Worm (Caenorhabditis elegans) whole organism, young adult: Measurements from ENCODE around the gene R07E3.7.
A peak's percentile ranks its signal among the peaks of the same experiment; 100 is the strongest.

Experiments used
- B0019.2 ChIP-seq: fragments of 200-800 bp; sonication (Bioruptor generic); conservative IDR thresholded peaks from 2 replicates; pipeline ENCODE4 v1.3.6; 2022; ENCODE audit warnings: missing genetic modification reagents, missing genetic modification characterization, missing compliant biosample characterization
- B0336.3 ChIP-seq: fragments of 200-800 bp; sonication (Bioruptor generic); IDR thresholded peaks from 2 replicates; pipeline ENCODE4 v1.3.6; 2022; ENCODE audit warnings: missing genetic modification characterization, missing compliant biosample characterization
- C17E4.6 ChIP-seq: fragments of 200-800 bp; sonication (Bioruptor generic); IDR thresholded peaks from 2 replicates; pipeline ENCODE4 v1.3.6; 2022; ENCODE audit warnings: missing genetic modification reagents, missing genetic modification characterization, missing compliant biosample characterization
- F52B5.7 ChIP-seq: sonication (generic microtip); optimal IDR thresholded peaks from 2 replicates; lab custom pipeline; 2016; ENCODE audit warnings: mild to moderate bottlenecking, missing genetic modification characterization, missing compliant biosample characterization
- Y53G8AR.9 ChIP-seq: fragments of 200-800 bp; sonication (Bioruptor generic); conservative IDR thresholded peaks from 2 replicates; pipeline ENCODE4 v1.3.6; 2022; ENCODE audit warnings: missing genetic modification reagents, missing genetic modification characterization, missing compliant biosample characterization
- Y67H2A.10 ChIP-seq: fragments of 200-800 bp; sonication (Bioruptor generic); conservative IDR thresholded peaks from 2 replicates; pipeline ENCODE4 v1.3.6; 2022; ENCODE audit warnings: missing genetic modification reagents, missing genetic modification characterization, missing compliant biosample characterization
- ZK185.1 ChIP-seq: sonication (generic microtip); optimal IDR thresholded peaks from 2 replicates; lab custom pipeline; 2016; ENCODE audit warnings: mild to moderate bottlenecking, missing genetic modification characterization, missing compliant biosample characterization; ENCODE audit not compliant: poor library complexity, severe bottlenecking
- aptf-2 ChIP-seq: fragments of 200-800 bp; sonication (Bioruptor generic); conservative IDR thresholded peaks from 2 replicates; pipeline ENCODE4 v1.3.6; 2022; ENCODE audit warnings: missing genetic modification reagents, missing genetic modification characterization, missing compliant biosample characterization
- attf-3 ChIP-seq: fragments of 200-800 bp; sonication (Bioruptor generic); conservative IDR thresholded peaks from 2 replicates; pipeline ENCODE4 v1.3.6; 2022; ENCODE audit warnings: missing genetic modification reagents, missing genetic modification characterization, missing compliant biosample characterization
- attf-5 ChIP-seq: fragments of 200-800 bp; sonication (Bioruptor generic); optimal IDR thresholded peaks from 2 replicates; lab custom pipeline; 2018; ENCODE audit warnings: mild to moderate bottlenecking, missing genetic modification characterization, missing compliant biosample characterization
- ccch-3 ChIP-seq: fragments of 200-800 bp; sonication (Bioruptor generic); optimal IDR thresholded peaks from 2 replicates; lab custom pipeline; 2018; ENCODE audit warnings: mild to moderate bottlenecking, missing genetic modification characterization, missing compliant biosample characterization
- cebp-1 ChIP-seq, 2 experiments: fragments of 200-800 bp in 1 of 2; sonication (Bioruptor generic) in 1 of 2; sonication (generic microtip) in 1 of 2; IDR thresholded peaks in 1 of 2; optimal IDR thresholded peaks in 1 of 2; 2 replicates each; pipeline versions ENCODE4 v1.3.6 to Lab custom; 2017 to 2022; ENCODE audit warnings: missing compliant biosample characterization in 2 of 2, missing genetic modification characterization in 2 of 2, mild to moderate bottlenecking in 1 of 2, missing genetic modification reagents in 1 of 2, moderate library complexity in 1 of 2
- ceh-58 ChIP-seq: fragments of 200-800 bp; sonication (Bioruptor generic); IDR thresholded peaks from 2 replicates; pipeline ENCODE4 v1.3.6; 2022; ENCODE audit warnings: missing genetic modification characterization, missing compliant biosample characterization
- ceh-91 ChIP-seq: fragments of 200-800 bp; sonication (Bioruptor generic); IDR thresholded peaks from 2 replicates; pipeline ENCODE4 v1.3.6; 2022; ENCODE audit warnings: missing genetic modification reagents, missing genetic modification characterization, missing compliant biosample characterization
- die-1 ChIP-seq: sonication (generic microtip); optimal IDR thresholded peaks from 2 replicates; lab custom pipeline; 2016; ENCODE audit warnings: missing genotype, mild to moderate bottlenecking, missing genetic modification characterization, missing compliant biosample characterization
- dpff-1 ChIP-seq: sonication (generic microtip); optimal IDR thresholded peaks from 2 replicates; lab custom pipeline; 2017; ENCODE audit warnings: mild to moderate bottlenecking, missing genetic modification characterization, missing compliant biosample characterization
- egrh-3 ChIP-seq: fragments of 200-800 bp; sonication (Bioruptor generic); IDR thresholded peaks from 2 replicates; pipeline ENCODE4 v1.3.6; 2022; ENCODE audit warnings: missing genetic modification reagents, missing genetic modification characterization, missing compliant biosample characterization
- gei-17 ChIP-seq: fragments of 200-800 bp; sonication (Bioruptor generic); optimal IDR thresholded peaks from 2 replicates; lab custom pipeline; 2018; ENCODE audit warnings: mild to moderate bottlenecking, missing genetic modification characterization, missing compliant biosample characterization
- hlh-12 ChIP-seq: sonication (generic microtip); optimal IDR thresholded peaks from 2 replicates; lab custom pipeline; 2016; ENCODE audit warnings: missing genetic modification characterization, missing compliant biosample characterization
- hlh-26 ChIP-seq: fragments of 200-800 bp; sonication (Bioruptor generic); conservative IDR thresholded peaks from 2 replicates; pipeline ENCODE4 v1.3.6; 2022; ENCODE audit warnings: missing genetic modification reagents, missing genetic modification characterization, missing compliant biosample characterization
- hrde-1 ChIP-seq: sonication (generic microtip); optimal IDR thresholded peaks from 2 replicates; lab custom pipeline; 2016; ENCODE audit warnings: missing genetic modification characterization, mild to moderate bottlenecking, missing compliant biosample characterization, moderate library complexity, missing genotype, missing genetic modification reagents, borderline replicate concordance
- hsf-1 ChIP-seq: fragments of 200-800 bp; sonication (Bioruptor generic); IDR thresholded peaks from 2 replicates; pipeline ENCODE4 v1.3.6; 2022; ENCODE audit warnings: missing genetic modification reagents, missing genetic modification characterization, missing compliant biosample characterization
- lag-1 ChIP-seq: fragments of 200-800 bp; sonication (Bioruptor generic); IDR thresholded peaks from 2 replicates; pipeline ENCODE4 v1.3.6; 2022; ENCODE audit warnings: missing genetic modification reagents, missing genetic modification characterization, missing compliant biosample characterization
- lin-40 ChIP-seq: sonication (generic microtip); optimal IDR thresholded peaks from 2 replicates; lab custom pipeline; 2016; ENCODE audit warnings: missing genetic modification characterization, mild to moderate bottlenecking, missing compliant biosample characterization, missing genotype, missing genetic modification reagents
- lin-54 ChIP-seq: fragments of 200-800 bp; sonication (Bioruptor generic); optimal IDR thresholded peaks from 2 replicates; lab custom pipeline; 2018; ENCODE audit warnings: mild to moderate bottlenecking, missing genetic modification characterization, missing compliant biosample characterization
- lir-1 ChIP-seq: fragments of 200-800 bp; sonication (Bioruptor generic); conservative IDR thresholded peaks from 2 replicates; pipeline ENCODE4 v1.3.6; 2022; ENCODE audit warnings: missing genetic modification reagents, missing genetic modification characterization, missing compliant biosample characterization
- lsy-27 ChIP-seq: sonication (generic microtip); optimal IDR thresholded peaks from 2 replicates; lab custom pipeline; 2017; ENCODE audit warnings: missing genetic modification characterization, mild to moderate bottlenecking, missing compliant biosample characterization, antibody characterized with exemption, missing genotype, borderline replicate concordance; ENCODE audit not compliant: insufficient read depth
- madf-10 ChIP-seq: sonication (generic microtip); optimal IDR thresholded peaks from 2 replicates; lab custom pipeline; 2016; ENCODE audit warnings: mild to moderate bottlenecking, missing genetic modification characterization, missing compliant biosample characterization
- mcd-1 ChIP-seq: fragments of 200-800 bp; sonication (Bioruptor generic); IDR thresholded peaks from 2 replicates; pipeline ENCODE4 v1.3.6; 2022; ENCODE audit warnings: missing genetic modification reagents, missing genetic modification characterization, missing compliant biosample characterization
- nfyb-1 ChIP-seq: fragments of 200-800 bp; sonication (Bioruptor generic); IDR thresholded peaks from 2 replicates; pipeline ENCODE4 v1.3.6; 2022; ENCODE audit warnings: missing genetic modification reagents, missing genetic modification characterization, missing compliant biosample characterization
- nhr-120 ChIP-seq: fragments of 200-800 bp; sonication (Bioruptor generic); IDR thresholded peaks from 2 replicates; pipeline ENCODE4 v1.3.6; 2022; ENCODE audit warnings: missing genetic modification characterization, missing compliant biosample characterization
- nhr-80 ChIP-seq: sonication (generic microtip); optimal IDR thresholded peaks from 2 replicates; lab custom pipeline; 2016; ENCODE audit warnings: missing genetic modification characterization, missing compliant biosample characterization
- nhr-90 ChIP-seq: sonication (generic microtip); optimal IDR thresholded peaks from 2 replicates; lab custom pipeline; 2016; ENCODE audit warnings: missing genotype, mild to moderate bottlenecking, missing genetic modification characterization, missing compliant biosample characterization
- pha-4 ChIP-seq: fragments of 150-350 bp; sonication (generic microtip); optimal IDR thresholded peaks from 2 replicates; lab custom pipeline; 2014; ENCODE audit warnings: missing biosample characterization, missing genetic modification reagents, missing genetic modification characterization
- tbx-9 ChIP-seq: sonication (generic microtip); optimal IDR thresholded peaks from 2 replicates; lab custom pipeline; 2016; ENCODE audit warnings: borderline replicate concordance, missing genetic modification characterization, inconsistent platforms, missing compliant biosample characterization
- unc-62 ChIP-seq: fragments of 150-350 bp; optimal IDR thresholded peaks from 2 replicates; lab custom pipeline; 2014; ENCODE audit warnings: missing biosample characterization, missing genetic modification reagents, missing genetic modification characterization
- xnd-1 ChIP-seq: sonication (generic microtip); optimal IDR thresholded peaks from 2 replicates; lab custom pipeline; 2016; ENCODE audit warnings: missing genotype, missing genetic modification reagents, missing genetic modification characterization, missing compliant biosample characterization
- zfh-2 ChIP-seq: fragments of 200-800 bp; sonication (Bioruptor generic); conservative IDR thresholded peaks from 2 replicates; pipeline ENCODE4 v1.3.6; 2022; ENCODE audit warnings: missing genetic modification reagents, missing genetic modification characterization, missing compliant biosample characterization
- ztf-18 ChIP-seq: sonication (generic microtip); optimal IDR thresholded peaks from 2 replicates; lab custom pipeline; 2016; ENCODE audit warnings: missing genotype, mild to moderate bottlenecking, missing genetic modification characterization, missing compliant biosample characterization
- ztf-6 ChIP-seq: fragments of 200-800 bp; sonication (Bioruptor generic); IDR thresholded peaks from 2 replicates; pipeline ENCODE4 v1.3.6; 2022; ENCODE audit warnings: missing genetic modification reagents, missing genetic modification characterization, missing compliant biosample characterization

Gene R07E3.7

ce11 chrX:10338100-10338499 lies 17.4 kb downstream of the R07E3.7 start, which contains the start of gene cut-5:
cut-5 (minus strand) TSS chrX:10338200.
- TF ChIP-seq mcd-1 (GFP tag; lab: Robert Waterston, UW) (no peak), madf-10 (tag; lab: Kevin White, UChicago) (no peak), hlh-26 (GFP tag; lab: Robert Waterston, UW) (no peak), xnd-1 (tag; lab: Kevin White, UChicago) (no peak), lsy-27 (tag; lab: Kevin White, UChicago) (no peak), nfyb-1 (GFP tag; lab: Robert Waterston, UW) (no peak)

ce11 chrX:10336592-10336991 lies 19.0 kb downstream of the R07E3.7 start:
- TF ChIP-seq attf-5 (GFP tag; lab: Kevin White, UChicago) (no peak), zfh-2 (GFP tag; lab: Robert Waterston, UW) (peak; percentile 78), ZK185.1 (tag; lab: Kevin White, UChicago) (no peak), mcd-1 (GFP tag; lab: Robert Waterston, UW) (no peak), nhr-120 (GFP tag; lab: Robert Waterston, UW) (no peak), Y67H2A.10 (GFP tag; lab: Robert Waterston, UW) (no peak), die-1 (tag; lab: Kevin White, UChicago) (no peak), ceh-58 (GFP tag; lab: Robert Waterston, UW) (no peak), Y53G8AR.9 (GFP tag; lab: Robert Waterston, UW) (no peak), hsf-1 (GFP tag; lab: Robert Waterston, UW) (0 out of 2 replicates have a peak, but pooled peaks have one; percentile 21), ztf-6 (GFP tag; lab: Robert Waterston, UW) (no peak), lag-1 (GFP tag; lab: Robert Waterston, UW) (no peak), ztf-18 (tag; lab: Kevin White, UChicago) (no peak), lir-1 (GFP tag; lab: Robert Waterston, UW) (no peak), egrh-3 (GFP tag; lab: Robert Waterston, UW) (peak; percentile 33; the same call in 1 of the 2 replicates)

- TF ChIP-seq ccch-3 (GFP tag; lab: Kevin White, UChicago): no peak
Observed at ce11 chrX:10336138-10336537, 19.4 kb downstream of the R07E3.7 start, which contains the start of gene idpa-3. idpa-3 (plus strand) TSS chrX:10336438.

- no peak for TF ChIP-seq nhr-90 (tag; lab: Kevin White, UChicago)
- TF ChIP-seq pha-4 (tag; lab: Kevin White, UChicago): no peak
- no peak for TF ChIP-seq tbx-9
- peak; percentile 34 for TF ChIP-seq nhr-80
- TF ChIP-seq ceh-91 (GFP tag; lab: Robert Waterston, UW): no peak
- no peak for TF ChIP-seq hrde-1 (tag; lab: Kevin White, UChicago)
- TF ChIP-seq lin-54 (GFP tag; lab: Kevin White, UChicago): no peak
- no peak for TF ChIP-seq C17E4.6 (GFP tag; lab: Robert Waterston, UW)
Observed at ce11 chrX:10333301-10333854, 22.2 kb downstream of the R07E3.7 start, which contains the start of gene R07E3.4. R07E3.4 (minus strand) TSS chrX:10333351.

DNA sequence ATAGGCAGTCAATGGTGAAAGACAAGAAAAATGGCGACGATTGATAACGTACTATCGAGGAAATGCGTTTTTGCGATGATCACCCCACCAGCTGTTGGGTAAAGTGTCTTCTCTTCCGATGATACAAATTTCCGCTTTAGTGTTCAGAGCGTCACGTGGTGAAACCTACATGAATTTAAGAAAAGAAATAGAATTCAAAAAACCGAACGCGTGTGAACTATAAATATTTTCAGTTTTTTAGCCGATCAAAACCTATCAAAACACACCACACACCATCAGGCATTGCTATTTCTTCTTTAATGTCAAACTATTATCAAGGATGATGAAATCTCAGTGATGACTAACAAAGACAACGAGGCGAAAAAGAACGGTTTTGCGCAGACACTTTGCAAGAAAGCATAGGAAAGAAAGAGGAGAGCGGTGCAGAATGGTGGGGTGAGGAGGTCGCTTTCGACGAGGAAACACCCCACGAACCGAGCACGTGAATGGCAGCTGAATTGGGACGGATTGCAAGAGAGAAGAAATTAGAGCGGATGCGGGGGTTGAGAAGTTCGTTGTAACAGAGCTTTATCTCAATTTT lies 23.4 kb downstream of the R07E3.7 start:
- TF ChIP-seq cebp-1 (GFP tag; IDR thresholded peaks at IDR 0.05; lab: Robert Waterston, UW): peak; percentile 75
- peak; percentile 89 for TF ChIP-seq cebp-1 (tag; optimal IDR thresholded peaks at IDR 0.05; lab: Kevin White, UChicago)
- TF ChIP-seq attf-3 (GFP tag; lab: Robert Waterston, UW): no peak
- TF ChIP-seq hlh-12 (tag; lab: Kevin White, UChicago): no peak
- peak; percentile 31; the same call in 1 of the 2 replicates for TF ChIP-seq B0336.3 (GFP tag; lab: Robert Waterston, UW)
- no peak for TF ChIP-seq aptf-2
- peak; percentile 23 for TF ChIP-seq gei-17 (GFP tag; lab: Kevin White, UChicago)
- peak; percentile 47 for TF ChIP-seq unc-62 (GFP tag; lab: Kevin White, UChicago)
- no peak for TF ChIP-seq F52B5.7
- TF ChIP-seq zfh-2 (GFP tag; lab: Robert Waterston, UW): peak; percentile 78
- no peak for TF ChIP-seq B0019.2 (GFP tag; lab: Robert Waterston, UW)
- peak; percentile 81 for TF ChIP-seq nhr-80
- peak; percentile 55 for TF ChIP-seq lin-40 (tag; lab: Kevin White, UChicago)
- TF ChIP-seq dpff-1 (tag; lab: Kevin White, UChicago): no peak
